Fruit fly (Drosophila melanogaster) whole organism, embryonic: Measurements from ENCODE around the gene St2.

ENCODE experiments used
- Adf1 ChIP-seq: fragments of 200-800 bp; sonication (Bioruptor generic); IDR thresholded peaks from 2 replicates; pipeline ENCODE4 v1.3.6; 2022; ENCODE audit warnings: missing biosample characterization, missing genetic modification characterization
- Atf3 ChIP-seq: fragments of 200-800 bp; sonication (Bioruptor generic); optimal IDR thresholded peaks from 3 replicates; lab custom pipeline; 2016; ENCODE audit warnings: missing biosample characterization, missing genetic modification characterization
- CG10147 ChIP-seq: fragments of 200-800 bp; sonication (Bioruptor generic); optimal IDR thresholded peaks from 2 replicates; lab custom pipeline; 2019; ENCODE audit warnings: missing biosample characterization, mild to moderate bottlenecking, missing genetic modification characterization, moderate library complexity
- CG11247 ChIP-seq: fragments of 200-800 bp; sonication (Bioruptor generic); IDR thresholded peaks from 2 replicates; pipeline ENCODE4 v1.3.6; 2022; ENCODE audit warnings: missing biosample characterization, missing genetic modification characterization
- CG11398 ChIP-seq: fragments of 200-800 bp; sonication (Bioruptor generic); optimal IDR thresholded peaks from 2 replicates; lab custom pipeline; 2016; ENCODE audit warnings: missing biosample characterization, missing genetic modification characterization
- CG12104 ChIP-seq: fragments of 200-800 bp; sonication (Bioruptor generic); optimal IDR thresholded peaks from 3 replicates; lab custom pipeline; 2016; ENCODE audit warnings: missing biosample characterization, missing genetic modification characterization
- CG12155 ChIP-seq: fragments of 200-800 bp; sonication (Bioruptor generic); optimal IDR thresholded peaks from 3 replicates; lab custom pipeline; 2016; ENCODE audit warnings: missing biosample characterization, missing genetic modification characterization
- CG12659 ChIP-seq: fragments of 200-800 bp; sonication (Bioruptor generic); optimal IDR thresholded peaks from 3 replicates; lab custom pipeline; 2017; ENCODE audit warnings: mild to moderate bottlenecking, missing biosample characterization, missing genetic modification reagents, missing genetic modification characterization
- CG14050 ChIP-seq: fragments of 200-800 bp; sonication (Bioruptor generic); IDR thresholded peaks from 3 replicates; pipeline ENCODE4 v1.3.6; 2022; ENCODE audit warnings: missing biosample characterization, missing genetic modification characterization
- CG1603 ChIP-seq: fragments of 200-800 bp; sonication (Bioruptor generic); optimal IDR thresholded peaks from 2 replicates; lab custom pipeline; 2019; ENCODE audit warnings: missing biosample characterization, mild to moderate bottlenecking, missing genetic modification characterization, moderate library complexity
- CG17361 ChIP-seq: fragments of 200-800 bp; sonication (Bioruptor generic); IDR thresholded peaks from 3 replicates; pipeline ENCODE4 v1.3.6; 2022; ENCODE audit warnings: missing biosample characterization, missing genetic modification characterization
- CG18599 ChIP-seq: fragments of 200-800 bp; sonication (Bioruptor generic); optimal IDR thresholded peaks from 3 replicates; lab custom pipeline; 2017; ENCODE audit warnings: missing biosample characterization, missing genetic modification characterization, mild to moderate bottlenecking, moderate library complexity, missing genetic modification reagents
- CG2120 ChIP-seq: fragments of 200-800 bp; sonication (Bioruptor generic); optimal IDR thresholded peaks from 3 replicates; lab custom pipeline; 2016; ENCODE audit warnings: missing biosample characterization, missing genetic modification characterization
- CG30403 ChIP-seq: fragments of 200-800 bp; sonication (Bioruptor generic); optimal IDR thresholded peaks from 3 replicates; lab custom pipeline; 2016; ENCODE audit warnings: missing biosample characterization, missing genetic modification characterization
- CG32767 ChIP-seq: fragments of 200-800 bp; sonication (Bioruptor generic); IDR thresholded peaks from 2 replicates; pipeline ENCODE4 v1.3.6; 2022; ENCODE audit warnings: missing biosample characterization, missing genetic modification characterization
- CG33213 ChIP-seq: fragments of 200-800 bp; sonication (Bioruptor generic); optimal IDR thresholded peaks from 3 replicates; lab custom pipeline; 2016; ENCODE audit warnings: missing biosample characterization, missing genetic modification characterization
- CG3847 ChIP-seq: fragments of 200-800 bp; sonication (Bioruptor generic); IDR thresholded peaks from 2 replicates; pipeline ENCODE4 v1.3.6; 2022; ENCODE audit warnings: missing biosample characterization, missing genetic modification characterization
- CG43689 ChIP-seq: fragments of 200-800 bp; sonication (Bioruptor generic); IDR thresholded peaks from 2 replicates; pipeline ENCODE4 v1.3.6; 2022; ENCODE audit warnings: missing biosample characterization, missing genetic modification characterization
- CG4707 ChIP-seq: fragments of 200-800 bp; sonication (Bioruptor generic); optimal IDR thresholded peaks from 2 replicates; lab custom pipeline; 2018; ENCODE audit warnings: missing biosample characterization, mild to moderate bottlenecking, missing genetic modification characterization, moderate library complexity
- CG7963 ChIP-seq: fragments of 200-800 bp; sonication (Bioruptor generic); IDR thresholded peaks from 3 replicates; pipeline ENCODE4 v1.3.6; 2022; ENCODE audit warnings: missing biosample characterization, missing genetic modification characterization; ENCODE audit not compliant: partially characterized antibody
- CoRest ChIP-seq: fragments of 200-800 bp; sonication (Bioruptor generic); optimal IDR thresholded peaks from 3 replicates; lab custom pipeline; 2018; ENCODE audit warnings: missing biosample characterization, mild to moderate bottlenecking, missing genetic modification characterization, moderate library complexity
- Elba2 ChIP-seq: fragments of 200-800 bp; sonication (Bioruptor generic); optimal IDR thresholded peaks from 3 replicates; lab custom pipeline; 2016; ENCODE audit warnings: missing biosample characterization, missing genetic modification characterization
- Hmr ChIP-seq: fragments of 200-800 bp; sonication (Bioruptor generic); optimal IDR thresholded peaks from 3 replicates; lab custom pipeline; 2017; ENCODE audit warnings: mild to moderate bottlenecking, missing biosample characterization, missing genetic modification reagents, missing genetic modification characterization
- Med ChIP-seq: fragments of 200-800 bp; sonication (Bioruptor generic); peaks from one replicate; lab custom pipeline; 2016; ENCODE audit warnings: missing biosample characterization, missing genetic modification characterization, mild to moderate bottlenecking, inconsistent platforms, moderate library complexity
- Meics ChIP-seq: fragments of 200-800 bp; sonication (Bioruptor generic); optimal IDR thresholded peaks from 2 replicates; lab custom pipeline; 2017; ENCODE audit warnings: missing biosample characterization, mild to moderate bottlenecking, missing genetic modification characterization
- Oli ChIP-seq: fragments of 200-800 bp; sonication (Bioruptor generic); optimal IDR thresholded peaks from 2 replicates; lab custom pipeline; 2018; ENCODE audit warnings: missing biosample characterization, mild to moderate bottlenecking, missing genetic modification characterization, moderate library complexity
- Opbp ChIP-seq: fragments of 200-800 bp; sonication (Bioruptor generic); IDR thresholded peaks from 3 replicates; pipeline ENCODE4 v1.3.6; 2022; ENCODE audit warnings: missing biosample characterization, missing genetic modification characterization; ENCODE audit not compliant: partially characterized antibody
- Poxn ChIP-seq: fragments of 200-800 bp; sonication (Bioruptor generic); IDR thresholded peaks from 2 replicates; pipeline ENCODE4 v1.3.6; 2022; ENCODE audit warnings: missing biosample characterization, missing genetic modification characterization
- Ssrp ChIP-seq: fragments of 200-800 bp; sonication (Bioruptor generic); optimal IDR thresholded peaks from 2 replicates; lab custom pipeline; 2018; ENCODE audit warnings: missing biosample characterization, mild to moderate bottlenecking, missing genetic modification characterization, moderate library complexity
- Xbp1 ChIP-seq: fragments of 200-800 bp; sonication (Bioruptor generic); optimal IDR thresholded peaks from 3 replicates; lab custom pipeline; 2016; ENCODE audit warnings: missing biosample characterization, mild to moderate bottlenecking, missing genetic modification characterization
- ato ChIP-seq: fragments of 200-800 bp; sonication (Bioruptor generic); IDR thresholded peaks from 2 replicates; pipeline ENCODE4 v1.3.6; 2022; ENCODE audit warnings: missing biosample characterization, missing genetic modification characterization; ENCODE audit not compliant: partially characterized antibody
- cg ChIP-seq: fragments of 200-800 bp; sonication (Bioruptor generic); optimal IDR thresholded peaks from 3 replicates; lab custom pipeline; 2019; ENCODE audit warnings: missing biosample characterization, mild to moderate bottlenecking, missing genetic modification characterization, moderate library complexity
- ci ChIP-seq: fragments of 200-800 bp; sonication (Bioruptor generic); IDR thresholded peaks from 3 replicates; pipeline ENCODE4 v1.3.6; 2022; ENCODE audit warnings: missing biosample characterization, missing genetic modification characterization
- cwo ChIP-seq: fragments of 200-800 bp; sonication (Bioruptor generic); optimal IDR thresholded peaks from 3 replicates; lab custom pipeline; 2017; ENCODE audit warnings: missing biosample characterization, missing genetic modification characterization, mild to moderate bottlenecking, moderate library complexity, missing genetic modification reagents
- dmrt11E ChIP-seq: fragments of 200-800 bp; sonication (Bioruptor generic); optimal IDR thresholded peaks from 3 replicates; lab custom pipeline; 2018; ENCODE audit warnings: missing biosample characterization, mild to moderate bottlenecking, missing genetic modification characterization, moderate library complexity
- dpn ChIP-seq, 2 experiments: fragments of 200-800 bp; sonication (Bioruptor generic); optimal IDR thresholded peaks; 3 replicates each; lab custom pipeline; 2016; ENCODE audit warnings: missing biosample characterization in 2 of 2, missing genetic modification characterization in 2 of 2
- gsb-n ChIP-seq: fragments of 200-800 bp; sonication (Bioruptor generic); optimal IDR thresholded peaks from 3 replicates; lab custom pipeline; 2018; ENCODE audit warnings: missing biosample characterization, mild to moderate bottlenecking, missing genetic modification characterization
- kay ChIP-seq: fragments of 200-800 bp; sonication (Bioruptor generic); optimal IDR thresholded peaks from 2 replicates; lab custom pipeline; 2016; ENCODE audit warnings: missing biosample characterization, missing genetic modification characterization
- klu ChIP-seq: fragments of 200-800 bp; sonication (Bioruptor generic); IDR thresholded peaks from 2 replicates; pipeline ENCODE4 v1.3.6; 2022; ENCODE audit warnings: missing biosample characterization, missing genetic modification characterization
- onecut ChIP-seq: fragments of 200-800 bp; sonication (Bioruptor generic); IDR thresholded peaks from 2 replicates; pipeline ENCODE4 v1.3.6; 2022; ENCODE audit warnings: missing biosample characterization, missing genetic modification characterization
- pros ChIP-seq: fragments of 200-800 bp; sonication (Bioruptor generic); optimal IDR thresholded peaks from 3 replicates; lab custom pipeline; 2019; ENCODE audit warnings: missing biosample characterization, mild to moderate bottlenecking, missing genetic modification characterization, moderate library complexity
- scrt ChIP-seq: fragments of 200-800 bp; sonication (Bioruptor generic); optimal IDR thresholded peaks from 2 replicates; lab custom pipeline; 2018; ENCODE audit warnings: missing biosample characterization, mild to moderate bottlenecking, missing genetic modification characterization, moderate library complexity
- sd ChIP-seq: fragments of 200-800 bp; sonication (Bioruptor generic); optimal IDR thresholded peaks from 3 replicates; lab custom pipeline; 2018; ENCODE audit warnings: missing biosample characterization, mild to moderate bottlenecking, missing genetic modification characterization, moderate library complexity
- slou ChIP-seq: fragments of 200-800 bp; sonication (Bioruptor generic); optimal IDR thresholded peaks from 3 replicates; lab custom pipeline; 2016; ENCODE audit warnings: missing biosample characterization, missing genetic modification characterization
- sqz ChIP-seq: fragments of 200-800 bp; sonication (Bioruptor generic); optimal IDR thresholded peaks from 3 replicates; lab custom pipeline; 2018; ENCODE audit warnings: missing biosample characterization, mild to moderate bottlenecking, missing genetic modification characterization
- tll ChIP-seq, 2 experiments: fragments of 200-800 bp in 1 of 2; fragments of >200 bp in 1 of 2; sonication (Bioruptor generic) in 1 of 2; optimal IDR thresholded peaks; 2 replicates each; lab custom pipeline; 2017 to 2019; ENCODE audit warnings: missing biosample characterization in 2 of 2, missing genetic modification characterization in 2 of 2, mild to moderate bottlenecking in 1 of 2, moderate library complexity in 1 of 2
- wdn ChIP-seq: fragments of 200-800 bp; sonication (Bioruptor generic); IDR thresholded peaks from 2 replicates; pipeline ENCODE4 v1.3.6; 2022; ENCODE audit warnings: missing biosample characterization, missing genetic modification characterization
- zen ChIP-seq: fragments of 200-800 bp; sonication (Bioruptor generic); optimal IDR thresholded peaks from 3 replicates; lab custom pipeline; 2018; ENCODE audit warnings: missing biosample characterization, mild to moderate bottlenecking, missing genetic modification characterization, moderate library complexity

Gene St2

dm6 chr3R:9237268-9238091, 14.2 kb upstream of the St2 start, which contains the start of gene pum:
pum (minus strand) TSS chr3R:9237682.
- peak; percentile 69; the same call in 1 of the 2 replicates for TF ChIP-seq onecut (GFP tag; lab: Robert Waterston, UW)
- TF ChIP-seq ci (GFP tag; lab: Robert Waterston, UW) = no peak
- TF ChIP-seq gsb-n (tag; lab: Kevin White, UChicago) = peak; percentile 43
- TF ChIP-seq Med (GFP tag; lab: Kevin White, UChicago) = peak; percentile 59
- TF ChIP-seq CG18599 (GFP tag; lab: Kevin White, UChicago) = peak; percentile 9
- TF ChIP-seq scrt = no peak
- peak; percentile 46 for TF ChIP-seq CG2120
- TF ChIP-seq CG30403 = peak; percentile 52
- TF ChIP-seq CG17361 (GFP tag; lab: Robert Waterston, UW) = peak; percentile 80
- TF ChIP-seq Hmr = peak; percentile 33
- TF ChIP-seq Ssrp (tag; lab: Kevin White, UChicago) = no peak
- TF ChIP-seq Poxn (GFP tag; lab: Robert Waterston, UW) = no peak
- no peak for TF ChIP-seq ato (GFP tag; lab: Robert Waterston, UW)
- TF ChIP-seq CG7963 = no peak
- TF ChIP-seq CG43689 (GFP tag; lab: Robert Waterston, UW) = no peak
- TF ChIP-seq tll (GFP tag; optimal IDR thresholded peaks at IDR 0.05; lab: Kevin White, UChicago) = no peak
- TF ChIP-seq CG4707 (GFP tag; lab: Kevin White, UChicago) = no peak
- peak; percentile 38 for TF ChIP-seq CG12155 (GFP tag; lab: Kevin White, UChicago)
- no peak for TF ChIP-seq wdn (GFP tag; lab: Robert Waterston, UW)
- TF ChIP-seq Adf1 (GFP tag; lab: Robert Waterston, UW) = no peak
- TF ChIP-seq sd (tag; lab: Kevin White, UChicago) = peak; percentile 10
- peak; percentile 53 for TF ChIP-seq Meics (GFP tag; lab: Kevin White, UChicago)
- TF ChIP-seq Xbp1 = peak; percentile 58
- TF ChIP-seq CG3847 (GFP tag; lab: Robert Waterston, UW) = peak; percentile 60
- peak; percentile 53; the same call in 1 of the 3 replicates for TF ChIP-seq Opbp
- no peak for TF ChIP-seq pros (GFP tag; lab: Kevin White, UChicago)
- TF ChIP-seq CG1603 = peak; percentile 65
- TF ChIP-seq Atf3 (GFP tag; lab: Kevin White, UChicago) = no peak
- no peak for TF ChIP-seq CG14050 (GFP tag; lab: Robert Waterston, UW)
- peak; percentile 95 for TF ChIP-seq cg (GFP tag; lab: Kevin White, UChicago)
- TF ChIP-seq CG11398 (GFP tag; lab: Kevin White, UChicago) = no peak
- TF ChIP-seq CG10147 (GFP tag; lab: Kevin White, UChicago) = peak; percentile 62
- TF ChIP-seq dmrt11E (tag; lab: Kevin White, UChicago) = peak; percentile 41
- TF ChIP-seq klu (GFP tag; lab: Robert Waterston, UW) = no peak
- no peak for TF ChIP-seq kay (GFP tag; lab: Kevin White, UChicago)
- no peak for TF ChIP-seq slou (GFP tag; lab: Kevin White, UChicago)
- TF ChIP-seq Elba2 (GFP tag; lab: Kevin White, UChicago) = peak; percentile 1
- TF ChIP-seq cwo = no peak
- peak; percentile 37 for TF ChIP-seq CG12104 (GFP tag; lab: Kevin White, UChicago)
- peak; percentile 59 for TF ChIP-seq zen (tag; lab: Kevin White, UChicago)
- TF ChIP-seq CG32767 (GFP tag; lab: Robert Waterston, UW) = peak; percentile 6; the same call in 1 of the 2 replicates
- TF ChIP-seq sqz (GFP tag; lab: Kevin White, UChicago) = peak; percentile 95
- no peak for TF ChIP-seq Oli (tag; lab: Kevin White, UChicago)
- TF ChIP-seq CG33213 = no peak
- TF ChIP-seq dpn (GFP tag; optimal IDR thresholded peaks at IDR 0.05; lab: Kevin White, UChicago) = peak in 1 of 2 experiments; percentile 37
- TF ChIP-seq CG11247 (GFP tag; lab: Robert Waterston, UW) = no peak; the same call in 1 of the 2 replicates
- peak; percentile 49 for TF ChIP-seq CG12659 (GFP tag; lab: Kevin White, UChicago)
- peak; percentile 75 for TF ChIP-seq CoRest
